Fruit fly (Drosophila melanogaster): Measurements from ENCODE around the gene CG7044.

Gene CG7044

DNA sequence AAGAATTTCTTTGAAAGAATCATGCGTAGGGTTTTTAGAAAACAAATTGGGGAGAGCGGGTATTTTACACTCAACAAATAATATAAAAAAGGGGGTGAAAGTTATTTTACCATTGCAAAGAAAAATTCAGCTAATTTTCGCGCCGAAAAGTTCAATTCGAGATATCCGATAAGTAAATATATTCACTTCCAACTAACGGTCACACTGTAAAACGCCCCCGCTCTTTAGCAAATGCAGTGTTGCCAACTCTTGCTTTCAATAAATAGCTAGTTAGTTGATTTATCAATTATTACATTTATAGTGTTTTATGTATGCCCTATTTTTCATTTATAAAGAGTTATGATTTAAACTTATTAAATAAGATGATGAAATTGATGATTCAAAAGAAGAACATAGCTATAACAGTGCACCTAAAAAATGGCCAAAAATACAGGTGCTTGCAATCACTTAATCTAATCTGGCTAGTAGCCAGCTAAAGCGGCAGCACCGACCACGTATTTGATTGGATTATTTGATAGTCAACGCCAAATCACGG is 36.8 kb upstream of the CG7044 start, which contains the start of gene meigo (continued):
- peak; percentile 58 for TF ChIP-seq Aef1 (GFP tag; IDR thresholded peaks at IDR 0.05)
- peak; percentile 7; the same call in 1 of the 2 replicates for TF ChIP-seq amos (GFP tag; IDR thresholded peaks at IDR 0.05; ENCODE audit: partially characterized antibody)
- peak; percentile 33 for TF ChIP-seq az2 (GFP tag; optimal IDR thresholded peaks at IDR 0.05)
- peak; percentile 82 for TF ChIP-seq CG15514 (GFP tag; optimal IDR thresholded peaks at IDR 0.05)
- TF ChIP-seq exex (tag; optimal IDR thresholded peaks at IDR 0.05), result no peak
- TF ChIP-seq NC2α (GFP tag; optimal IDR thresholded peaks at IDR 0.05), result no peak
- peak; percentile 72 for TF ChIP-seq CG32532 (GFP tag; IDR thresholded peaks at IDR 0.05)
- peak; percentile 86 for TF ChIP-seq CoRest (tag; optimal IDR thresholded peaks at IDR 0.05)
- peak; percentile 59 for TF ChIP-seq CG14014 (GFP tag; IDR thresholded peaks at IDR 0.05)
- peak; percentile 47 for TF ChIP-seq CG1233 (GFP tag; optimal IDR thresholded peaks at IDR 0.05)
- peak; percentile 77 for TF ChIP-seq sd (tag; optimal IDR thresholded peaks at IDR 0.05)
- peak; percentile 55 for TF ChIP-seq CG18619 (GFP tag; optimal IDR thresholded peaks at IDR 0.05)
- TF ChIP-seq PHDP (tag; optimal IDR thresholded peaks at IDR 0.05), result peak; percentile 64
- peak in 1 of 2 experiments; percentile 54 for TF ChIP-seq insv (GFP tag; optimal IDR thresholded peaks at IDR 0.05)
- peak in 1 of 2 experiments; percentile 65 for TF ChIP-seq Pdp1 (GFP tag; optimal IDR thresholded peaks at IDR 0.05)
- TF ChIP-seq Nf-YA (GFP tag; IDR thresholded peaks at IDR 0.05), result no peak
- peak; percentile 68 for TF ChIP-seq CG10543 (GFP tag; optimal IDR thresholded peaks at IDR 0.05)
- peak; percentile 90 for TF ChIP-seq sug (tag; optimal IDR thresholded peaks at IDR 0.05)
- TF ChIP-seq sisA (GFP tag; IDR thresholded peaks at IDR 0.05), result peak; percentile 32; the same call in 1 of the 2 replicates
- no peak for TF ChIP-seq pan (optimal IDR thresholded peaks at IDR 0.05)
- TF ChIP-seq pan (GFP tag; optimal IDR thresholded peaks at IDR 0.05 in 1 of 2, IDR thresholded peaks at IDR 0.05 in 1 of 2), result peak in 1 of 2 experiments; percentile 60
- no peak for TF ChIP-seq ATbp (GFP tag; optimal IDR thresholded peaks at IDR 0.05)
- peak; percentile 57 for TF ChIP-seq Meics (GFP tag; optimal IDR thresholded peaks at IDR 0.05)
- TF ChIP-seq CG11398 (GFP tag; optimal IDR thresholded peaks at IDR 0.05), result peak; percentile 31
- TF ChIP-seq crp (GFP tag; optimal IDR thresholded peaks at IDR 0.05), result peak in 1 of 2 experiments; percentile 51
- TF ChIP-seq chinmo (GFP tag; IDR thresholded peaks at IDR 0.05; ENCODE audit: partially characterized antibody), result 0 out of 4 replicates have a peak, but pooled peaks have one; percentile 21
- peak; percentile 95 for TF ChIP-seq Xbp1 (GFP tag; optimal IDR thresholded peaks at IDR 0.05)
- peak; percentile 81 for TF ChIP-seq CG17186 (GFP tag; optimal IDR thresholded peaks at IDR 0.05)
- TF ChIP-seq row (GFP tag; IDR thresholded peaks at IDR 0.05), result peak; percentile 95
- TF ChIP-seq pzg (GFP tag; optimal IDR thresholded peaks at IDR 0.05), result peak; percentile 83
- TF ChIP-seq Six4 (GFP tag; optimal IDR thresholded peaks at IDR 0.05), result peak; percentile 46
- TF ChIP-seq slbo (GFP tag; IDR thresholded peaks at IDR 0.05), result peak; percentile 70
- peak; percentile 50 for TF ChIP-seq CG8388 (GFP tag; optimal IDR thresholded peaks at IDR 0.05)
- TF ChIP-seq Vsx1 (GFP tag; optimal IDR thresholded peaks at IDR 0.05), result no peak
- peak; percentile 46 for TF ChIP-seq CG10209 (GFP tag; optimal IDR thresholded peaks at IDR 0.05)
- TF ChIP-seq zfh1 (GFP tag; IDR thresholded peaks at IDR 0.05), result peak; percentile 58; the same call in 1 of the 3 replicates
- no peak for TF ChIP-seq CG10431 (GFP tag; optimal IDR thresholded peaks at IDR 0.05)
- TF ChIP-seq Tbp (GFP tag; optimal IDR thresholded peaks at IDR 0.05), result peak; percentile 52
- TF ChIP-seq CG12104 (GFP tag; optimal IDR thresholded peaks at IDR 0.05), result peak; percentile 21
- TF ChIP-seq kni (GFP tag; optimal IDR thresholded peaks at IDR 0.05), result peak; percentile 43
- TF ChIP-seq tio (GFP tag; optimal IDR thresholded peaks at IDR 0.05), result no peak
- TF ChIP-seq gro (GFP tag; optimal IDR thresholded peaks at IDR 0.05), result peak; percentile 34
- no peak; the same call in none of the 2 replicates for TF ChIP-seq CG31441 (GFP tag; IDR thresholded peaks at IDR 0.05)
- peak; percentile 77 for TF ChIP-seq sob (GFP tag; IDR thresholded peaks at IDR 0.05)
- peak; percentile 48 for TF ChIP-seq GATAe (GFP tag; conservative IDR thresholded peaks at IDR 0.05)
- TF ChIP-seq ftz-f1 (GFP tag; optimal IDR thresholded peaks at IDR 0.05), result peak; percentile 0
- TF ChIP-seq Ets97D (GFP tag; optimal IDR thresholded peaks at IDR 0.05), result peak; percentile 53
- peak; percentile 53 for TF ChIP-seq fu2 (GFP tag; optimal IDR thresholded peaks at IDR 0.05)
- TF ChIP-seq D19B (GFP tag; optimal IDR thresholded peaks at IDR 0.05), result peak; percentile 6
